Worm (Caenorhabditis elegans): ENCODE results near the gene Y73C8B.9.

Gene Y73C8B.9

ce11 chrV:3242984-3243383 lies 49.6 kb downstream of the Y73C8B.9 start, which contains the start of gene gst-23:
Gene gst-23, plus strand, starts transcription at chrV:3243284.
- TF ChIP-seq mls-2 (tag; optimal IDR thresholded peaks at IDR 0.05) (no peak), zip-8 (tag; optimal IDR thresholded peaks at IDR 0.05) (no peak), hlh-1 (tag; optimal IDR thresholded peaks at IDR 0.05) (no peak), ceh-39 (tag; optimal IDR thresholded peaks at IDR 0.05) (no peak), ham-2 (GFP tag; optimal IDR thresholded peaks at IDR 0.05) (no peak), mab-5 (tag; optimal IDR thresholded peaks at IDR 0.05) (no peak), nhr-237 (tag; optimal IDR thresholded peaks at IDR 0.05) (no peak), tbx-8 (GFP tag; optimal IDR thresholded peaks at IDR 0.05) (no peak)
